In the genomic region with DNA sequence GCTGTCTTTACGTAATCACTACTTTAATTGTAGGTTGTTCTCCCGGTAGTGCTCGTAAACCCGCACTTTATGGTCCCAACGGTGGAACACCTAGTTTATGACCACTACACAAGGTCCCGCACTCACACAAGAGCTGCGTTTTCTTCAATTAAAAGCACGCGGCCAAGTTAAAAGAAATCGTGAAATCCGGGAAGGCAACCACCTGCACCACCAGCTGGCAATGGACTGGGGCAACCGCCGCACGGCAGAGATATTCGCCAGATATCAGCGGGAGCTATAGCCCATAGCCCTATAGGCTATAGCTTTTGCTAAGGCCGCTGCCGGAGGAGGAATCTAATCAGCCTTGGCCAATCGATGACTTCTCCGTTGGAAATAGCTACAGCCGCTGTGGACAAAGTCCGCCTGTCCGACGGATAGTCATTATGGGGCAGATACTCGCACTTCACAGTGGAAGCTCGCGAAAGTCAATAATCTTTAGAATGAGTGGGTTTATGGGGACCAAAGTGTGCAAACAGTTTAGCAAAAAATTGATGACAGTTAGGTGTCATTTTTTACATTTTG, we compare ENCODE assay signal across 1 fruit fly cellular context.
A peak's percentile ranks its signal among the peaks of the same experiment; 100 is the strongest.
TF ChIP-seq lines count a peak whose summit lies in the region.

No protein-coding gene starts in this region.

TF ChIP-seq in whole organism, embryonic, 481 proteins besides CTCF, POLR2A, EP300 and RAD21 (continued from another document):
- TF ChIP-seq CG14014 (GFP tag; IDR thresholded peaks at IDR 0.05; lab: Robert Waterston, UW): 0 out of 2 replicates have a peak, but pooled peaks have one; percentile 6
- TF ChIP-seq sug (tag; optimal IDR thresholded peaks at IDR 0.05; lab: Kevin White, UChicago): peak; percentile 66
- TF ChIP-seq exex (tag; optimal IDR thresholded peaks at IDR 0.05; lab: Kevin White, UChicago): peak; percentile 61
- peak; percentile 44 for TF ChIP-seq sens (GFP tag; lab: Kevin White, UChicago)
- no peak for TF ChIP-seq Eip74EF (GFP tag; optimal IDR thresholded peaks at IDR 0.05; lab: Kevin White, UChicago)
- TF ChIP-seq CG32532 (GFP tag; IDR thresholded peaks at IDR 0.05; lab: Robert Waterston, UW): no peak; the same call in 1 of the 2 replicates
